Worm (Caenorhabditis elegans) whole organism, L4 larva: Measurements from ENCODE around the gene srt-6.

Experiments
- D1046.2 ChIP-seq: fragments of 200-800 bp; sonication (Bioruptor generic); IDR thresholded peaks from 2 replicates; pipeline ENCODE4 v1.3.6; 2022; ENCODE audit warnings: missing genetic modification characterization, missing compliant biosample characterization
- F10B5.3 ChIP-seq: sonication (generic microtip); optimal IDR thresholded peaks from 2 replicates; lab custom pipeline; 2016; ENCODE audit warnings: mild to moderate bottlenecking, missing genetic modification characterization, missing compliant biosample characterization
- F26F4.8 ChIP-seq: fragments of 200-800 bp; sonication (Bioruptor generic); conservative IDR thresholded peaks from 2 replicates; pipeline ENCODE4 v1.3.6; 2022; ENCODE audit warnings: missing genetic modification characterization, missing compliant biosample characterization
- F37D6.2 ChIP-seq: sonication (generic microtip); optimal IDR thresholded peaks from 2 replicates; lab custom pipeline; 2016; ENCODE audit warnings: mild to moderate bottlenecking, missing genetic modification characterization, missing compliant biosample characterization
- F44E2.7 ChIP-seq: fragments of 200-800 bp; sonication (Bioruptor generic); IDR thresholded peaks from 2 replicates; pipeline ENCODE4 v2.1.2; 2022; ENCODE audit warnings: missing genetic modification characterization, missing compliant biosample characterization
- T26A8.4 ChIP-seq: fragments of 200-800 bp; sonication (Bioruptor generic); IDR thresholded peaks from 2 replicates; pipeline ENCODE4 v1.3.6; 2022; ENCODE audit warnings: missing genetic modification characterization, missing compliant biosample characterization
- Y5F2A.4 ChIP-seq: fragments of 200-800 bp; sonication (Bioruptor generic); optimal IDR thresholded peaks from 2 replicates; lab custom pipeline; 2018; ENCODE audit warnings: mild to moderate bottlenecking, missing genetic modification characterization, missing compliant biosample characterization
- ZK546.5 ChIP-seq, 2 experiments: sonication (generic microtip); optimal IDR thresholded peaks; 2 replicates each; lab custom pipeline; 2017; ENCODE audit warnings: missing biosample characterization in 2 of 2, missing genetic modification characterization in 2 of 2
- aha-1 ChIP-seq: fragments of 150-350 bp; peaks from one replicate; lab custom pipeline; 2014; ENCODE audit warnings: missing biosample characterization, missing genetic modification characterization
- ama-1 ChIP-seq: fragments of 150-350 bp; optimal IDR thresholded peaks from 2 replicates; lab custom pipeline; 2014; ENCODE audit warnings: inconsistent platforms, mixed read lengths
- attf-4 ChIP-seq: sonication (generic microtip); optimal IDR thresholded peaks from 3 replicates; lab custom pipeline; 2017; ENCODE audit warnings: missing biosample characterization, missing genetic modification characterization
- ceh-44 ChIP-seq: fragments of 200-800 bp; sonication (Bioruptor generic); IDR thresholded peaks from 2 replicates; pipeline ENCODE4 v1.3.6; 2022; ENCODE audit warnings: missing genetic modification reagents, missing genetic modification characterization, missing compliant biosample characterization
- ceh-62 ChIP-seq: sonication (generic microtip); optimal IDR thresholded peaks from 2 replicates; lab custom pipeline; 2017; ENCODE audit warnings: missing biosample characterization, missing genetic modification characterization
- ceh-82 ChIP-seq: sonication (generic microtip); optimal IDR thresholded peaks from 2 replicates; lab custom pipeline; 2017; ENCODE audit warnings: missing biosample characterization, missing genetic modification characterization
- ces-1 ChIP-seq: fragments of 150-350 bp; sonication (generic microtip); optimal IDR thresholded peaks from 4 replicates; lab custom pipeline; 2014; ENCODE audit warnings: missing biosample characterization, missing genetic modification reagents, missing genetic modification characterization
- ctbp-1 ChIP-seq: fragments of 200-800 bp; sonication (Bioruptor generic); IDR thresholded peaks from 2 replicates; pipeline ENCODE4 v1.3.6; 2022; ENCODE audit warnings: missing genetic modification reagents, missing genetic modification characterization, missing compliant biosample characterization
- daf-12 ChIP-seq: fragments of 150-350 bp; optimal IDR thresholded peaks from 2 replicates; lab custom pipeline; 2014; ENCODE audit warnings: missing biosample characterization, missing genetic modification reagents, missing genetic modification characterization
- daf-16 ChIP-seq, 3 experiments: sonication (generic microtip); optimal IDR thresholded peaks; 2 replicates each; lab custom pipeline; 2016 to 2017; ENCODE audit warnings: missing genetic modification characterization in 3 of 3, missing genetic modification reagents in 3 of 3, mild to moderate bottlenecking in 2 of 3, missing compliant biosample characterization in 2 of 3, missing biosample characterization in 1 of 3, moderate library complexity in 1 of 3
- dmd-8 ChIP-seq: fragments of 200-800 bp; sonication (Bioruptor generic); IDR thresholded peaks from 2 replicates; pipeline ENCODE4 v1.3.6; 2022; ENCODE audit warnings: missing genetic modification characterization, missing compliant biosample characterization
- dpl-1 ChIP-seq: fragments of 150-350 bp; optimal IDR thresholded peaks from 2 replicates; lab custom pipeline; 2014; ENCODE audit warnings: missing biosample characterization, missing genetic modification reagents, missing genetic modification characterization
- duxl-1 ChIP-seq: sonication (generic microtip); optimal IDR thresholded peaks from 2 replicates; lab custom pipeline; 2016; ENCODE audit warnings: mild to moderate bottlenecking, missing genetic modification characterization, moderate library complexity, missing compliant biosample characterization; ENCODE audit not compliant: poor library complexity
- dve-1 ChIP-seq: sonication (generic microtip); optimal IDR thresholded peaks from 2 replicates; lab custom pipeline; 2017; ENCODE audit warnings: antibody characterized with exemption, mild to moderate bottlenecking, missing genetic modification characterization, missing compliant biosample characterization; ENCODE audit not compliant: insufficient read depth
- egl-27 ChIP-seq: sonication (generic microtip); optimal IDR thresholded peaks from 3 replicates; lab custom pipeline; 2017; ENCODE audit warnings: missing biosample characterization, missing genetic modification reagents, missing genetic modification characterization
- egl-43 ChIP-seq: fragments of 200-800 bp; sonication (Bioruptor generic); IDR thresholded peaks from 2 replicates; pipeline ENCODE4 v1.3.6; 2022; ENCODE audit warnings: missing genetic modification reagents, missing genetic modification characterization, missing compliant biosample characterization
- jun-1 ChIP-seq: fragments of 150-350 bp; optimal IDR thresholded peaks from 2 replicates; lab custom pipeline; 2014; ENCODE audit warnings: missing biosample characterization, missing genetic modification reagents, missing genetic modification characterization
- lim-7 ChIP-seq: fragments of 200-800 bp; sonication (Bioruptor generic); IDR thresholded peaks from 2 replicates; pipeline ENCODE4 v1.3.6; 2022; ENCODE audit warnings: missing genetic modification characterization, missing compliant biosample characterization
- lin-1 ChIP-seq: fragments of 200-800 bp; sonication (Bioruptor generic); IDR thresholded peaks from 2 replicates; pipeline ENCODE4 v1.3.6; 2022; ENCODE audit warnings: missing genetic modification reagents, missing genetic modification characterization, missing compliant biosample characterization
- lin-15B ChIP-seq: fragments of 150-350 bp; sonication (generic microtip); optimal IDR thresholded peaks from 3 replicates; lab custom pipeline; 2014; ENCODE audit warnings: missing biosample characterization, missing genetic modification characterization
- lin-38 ChIP-seq: fragments of 200-800 bp; sonication (Bioruptor generic); IDR thresholded peaks from 2 replicates; pipeline ENCODE4 v1.3.6; 2022; ENCODE audit warnings: missing genetic modification reagents, missing genetic modification characterization, missing compliant biosample characterization
- lir-3 ChIP-seq: sonication (generic microtip); optimal IDR thresholded peaks from 2 replicates; lab custom pipeline; 2016; ENCODE audit warnings: mild to moderate bottlenecking, missing genetic modification characterization, missing compliant biosample characterization
- lsy-2 ChIP-seq, 2 experiments: fragments of 150-350 bp in 1 of 2; sonication (generic microtip) in 1 of 2; optimal IDR thresholded peaks; 2 replicates each; lab custom pipeline; 2014 to 2017; ENCODE audit warnings: missing biosample characterization in 2 of 2, missing genetic modification characterization in 2 of 2
- mes-2 ChIP-seq: sonication (generic microtip); optimal IDR thresholded peaks from 2 replicates; lab custom pipeline; 2016; ENCODE audit warnings: missing genotype, mild to moderate bottlenecking, missing genetic modification characterization, missing compliant biosample characterization; ENCODE audit not compliant: poor library complexity, severe bottlenecking
- nhr-25 ChIP-seq: sonication (generic microtip); optimal IDR thresholded peaks from 2 replicates; lab custom pipeline; 2017; ENCODE audit warnings: missing genetic modification characterization, mild to moderate bottlenecking, missing compliant biosample characterization, antibody characterized with exemption, moderate library complexity, borderline replicate concordance; ENCODE audit not compliant: insufficient read depth
- nhr-28 ChIP-seq: fragments of 150-350 bp; optimal IDR thresholded peaks from 2 replicates; lab custom pipeline; 2014; ENCODE audit warnings: missing biosample characterization, missing genetic modification characterization
- nhr-41 ChIP-seq: fragments of 200-800 bp; sonication (Bioruptor generic); IDR thresholded peaks from 2 replicates; pipeline ENCODE4 v1.3.6; 2022; ENCODE audit warnings: missing genetic modification reagents, missing genetic modification characterization, missing compliant biosample characterization
- nhr-6 ChIP-seq: fragments of 150-350 bp; optimal IDR thresholded peaks from 2 replicates; lab custom pipeline; 2014; ENCODE audit warnings: missing biosample characterization, missing genetic modification characterization
- pqm-1 ChIP-seq: sonication (generic microtip); optimal IDR thresholded peaks from 2 replicates; lab custom pipeline; 2017; ENCODE audit warnings: missing biosample characterization, missing genetic modification characterization
- sdz-12 ChIP-seq: fragments of 200-800 bp; sonication (Bioruptor generic); optimal IDR thresholded peaks from 2 replicates; lab custom pipeline; 2018; ENCODE audit warnings: mild to moderate bottlenecking, missing genetic modification characterization, missing compliant biosample characterization
- snpc-4 ChIP-seq: fragments of 150-350 bp; optimal IDR thresholded peaks from 2 replicates; lab custom pipeline; 2014; ENCODE audit warnings: missing biosample characterization, missing genetic modification characterization
- unc-62 ChIP-seq, 3 experiments: fragments of 150-350 bp in 1 of 3; sonication (generic microtip); optimal IDR thresholded peaks in 2 of 3; peaks in 1 of 3; 1 replicate in 1 of 3; 2 replicates in 2 of 3; lab custom pipeline; 2014 to 2017; ENCODE audit warnings: missing biosample characterization in 3 of 3, missing genetic modification characterization in 3 of 3, missing genetic modification reagents in 3 of 3, missing genotype in 1 of 3
- zfp-2 ChIP-seq: sonication (generic microtip); optimal IDR thresholded peaks from 2 replicates; lab custom pipeline; 2016; ENCODE audit warnings: mild to moderate bottlenecking, missing genetic modification characterization, missing compliant biosample characterization
- zfp-3 ChIP-seq: fragments of 200-800 bp; sonication (Bioruptor generic); conservative IDR thresholded peaks from 2 replicates; pipeline ENCODE4 v1.3.6; 2022; ENCODE audit warnings: missing genetic modification reagents, missing genetic modification characterization, missing compliant biosample characterization
- ztf-7 ChIP-seq: fragments of 150-350 bp; optimal IDR thresholded peaks from 2 replicates; lab custom pipeline; 2014; ENCODE audit warnings: missing biosample characterization, missing genetic modification characterization

srt-6 gene

ce11 chrV:7395359-7395758, 13.3 kb downstream of the srt-6 start, which contains the start of gene srx-9:
TSS of gene srx-9 (minus strand) at chrV:7395459.
- TF ChIP-seq daf-16 (GFP tag; optimal IDR thresholded peaks at IDR 0.05; lab: Kevin White, UChicago), result no peak
- no peak for TF ChIP-seq daf-16 (tag; optimal IDR thresholded peaks at IDR 0.05; lab: Kevin White, UChicago)
- no peak for TF ChIP-seq lin-38 (GFP tag; lab: Robert Waterston, UW)
- peak in 1 of 2 experiments; percentile 2 for TF ChIP-seq unc-62 (GFP tag; optimal IDR thresholded peaks at IDR 0.05 in 1 of 2; lab: Kevin White, UChicago)
- TF ChIP-seq unc-62 (tag; optimal IDR thresholded peaks at IDR 0.05; lab: Kevin White, UChicago), result no peak

- TF ChIP-seq dmd-8 (GFP tag; lab: Robert Waterston, UW) (no peak), ztf-7 (tag; lab: Kevin White, UChicago) (no peak), nhr-28 (peak; percentile 26), ctbp-1 (GFP tag; lab: Robert Waterston, UW) (no peak), aha-1 (tag; lab: Kevin White, UChicago) (no peak), lin-15B (tag; lab: Kevin White, UChicago) (no peak), dve-1 (tag; lab: Kevin White, UChicago) (peak; percentile 24), lin-38 (GFP tag; lab: Robert Waterston, UW) (no peak), ZK546.5 (tag; optimal IDR thresholded peaks at IDR 0.05; lab: Kevin White, UChicago) (no peak), nhr-6 (tag; lab: Kevin White, UChicago) (no peak), F37D6.2 (no peak), ceh-44 (GFP tag; lab: Robert Waterston, UW) (no peak), F44E2.7 (GFP tag; lab: Robert Waterston, UW) (no peak), nhr-41 (GFP tag; lab: Robert Waterston, UW) (no peak), daf-16 (GFP tag; optimal IDR thresholded peaks at IDR 0.05; lab: Kevin White, UChicago) (no peak), daf-16 (tag; optimal IDR thresholded peaks at IDR 0.05; lab: Kevin White, UChicago) (peak; percentile 59), ceh-82 (tag; lab: Kevin White, UChicago) (no peak), pqm-1 (tag; lab: Kevin White, UChicago) (peak; percentile 77), nhr-25 (tag; lab: Kevin White, UChicago) (no peak), egl-43 (no peak), ceh-62 (no peak), lsy-2 (tag; optimal IDR thresholded peaks at IDR 0.05; lab: Kevin White, UChicago) (no peak), jun-1 (tag; lab: Kevin White, UChicago) (no peak), D1046.2 (GFP tag; lab: Robert Waterston, UW) (no peak), lir-3 (tag; lab: Kevin White, UChicago) (no peak)
Observed at ce11 chrV:7391933-7392332, 16.7 kb downstream of the srt-6 start, which contains the start of gene fbxa-105. TSS of gene fbxa-105 (minus strand) at chrV:7392029.

- TF ChIP-seq ces-1, result no peak
- TF ChIP-seq F26F4.8, result no peak
- no peak for TF ChIP-seq egl-27 (tag; lab: Kevin White, UChicago)
- TF ChIP-seq zfp-3 (GFP tag; lab: Robert Waterston, UW), result no peak
- TF ChIP-seq ama-1, result no peak
- no peak for TF ChIP-seq duxl-1 (tag; lab: Kevin White, UChicago)
- no peak for TF ChIP-seq dmd-8 (GFP tag; lab: Robert Waterston, UW)
- TF ChIP-seq Y5F2A.4 (GFP tag; lab: Kevin White, UChicago), result no peak
- no peak for TF ChIP-seq zfp-2
- no peak for TF ChIP-seq T26A8.4
- no peak for TF ChIP-seq attf-4
- no peak for TF ChIP-seq sdz-12
- TF ChIP-seq mes-2 (tag; lab: Kevin White, UChicago), result no peak
- TF ChIP-seq lim-7, result no peak
- TF ChIP-seq dpl-1 (GFP tag; lab: Kevin White, UChicago), result no peak
- TF ChIP-seq daf-12 (tag; lab: Kevin White, UChicago), result no peak
- no peak for TF ChIP-seq lin-1
- no peak for TF ChIP-seq F10B5.3 (tag; lab: Kevin White, UChicago)
- TF ChIP-seq snpc-4, result no peak
- TF ChIP-seq, all 104 proteins: peak for 0
Observed at ce11 chrV:7389771-7390170, 18.8 kb downstream of the srt-6 start, which contains the start of gene C02H6.1. TSS of gene C02H6.1 (minus strand) at chrV:7389871.
